Worm (Caenorhabditis elegans) whole organism, late embryonic: ENCODE results near the gene lin-46.

Experiments used
- C08G9.2 ChIP-seq: sonication (generic microtip); optimal IDR thresholded peaks from 2 replicates; lab custom pipeline; 2016; ENCODE audit warnings: mild to moderate bottlenecking, missing genetic modification characterization, moderate library complexity, missing compliant biosample characterization
- T23F11.4 ChIP-seq: fragments of 200-800 bp; sonication (Bioruptor generic); optimal IDR thresholded peaks from 2 replicates; lab custom pipeline; 2018; ENCODE audit warnings: mild to moderate bottlenecking, missing genetic modification characterization, missing compliant biosample characterization
- ama-1 ChIP-seq: fragments of 150-350 bp; optimal IDR thresholded peaks from 2 replicates; lab custom pipeline; 2014
- ceh-18 ChIP-seq: sonication (generic microtip); optimal IDR thresholded peaks from 2 replicates; lab custom pipeline; 2016; ENCODE audit warnings: missing genetic modification characterization, missing compliant biosample characterization
- ceh-19 ChIP-seq: fragments of 200-800 bp; sonication (Bioruptor generic); optimal IDR thresholded peaks from 2 replicates; lab custom pipeline; 2018; ENCODE audit warnings: mild to moderate bottlenecking, missing genetic modification characterization, missing compliant biosample characterization
- ceh-2 ChIP-seq: sonication (generic microtip); optimal IDR thresholded peaks from 2 replicates; lab custom pipeline; 2016; ENCODE audit warnings: missing genotype, missing genetic modification characterization, missing compliant biosample characterization
- ceh-31 ChIP-seq: sonication (generic microtip); optimal IDR thresholded peaks from 2 replicates; lab custom pipeline; 2016; ENCODE audit warnings: missing genetic modification characterization, missing compliant biosample characterization
- ceh-34 ChIP-seq: sonication (generic microtip); optimal IDR thresholded peaks from 2 replicates; lab custom pipeline; 2016; ENCODE audit warnings: mild to moderate bottlenecking, missing genetic modification characterization, missing compliant biosample characterization
- ceh-45 ChIP-seq: fragments of 200-800 bp; sonication (Bioruptor generic); IDR thresholded peaks from 2 replicates; pipeline ENCODE4 v1.3.6; 2022; ENCODE audit warnings: missing genetic modification reagents, missing genetic modification characterization, missing compliant biosample characterization
- ceh-48 ChIP-seq: sonication (generic microtip); optimal IDR thresholded peaks from 2 replicates; lab custom pipeline; 2016; ENCODE audit warnings: missing genetic modification characterization, inconsistent platforms, missing compliant biosample characterization
- ceh-6 ChIP-seq: fragments of 200-800 bp; sonication (Bioruptor generic); optimal IDR thresholded peaks from 2 replicates; lab custom pipeline; 2018; ENCODE audit warnings: mild to moderate bottlenecking, missing genetic modification characterization, missing compliant biosample characterization
- dmd-4 ChIP-seq: sonication (generic microtip); optimal IDR thresholded peaks from 2 replicates; lab custom pipeline; 2016; ENCODE audit warnings: borderline replicate concordance, missing genetic modification characterization, missing compliant biosample characterization
- ets-4 ChIP-seq: sonication (generic microtip); optimal IDR thresholded peaks from 2 replicates; lab custom pipeline; 2016; ENCODE audit warnings: missing genetic modification characterization, missing compliant biosample characterization
- fax-1 ChIP-seq: sonication (generic microtip); optimal IDR thresholded peaks from 2 replicates; lab custom pipeline; 2016; ENCODE audit warnings: missing genotype, missing genetic modification characterization, missing compliant biosample characterization
- fkh-10 ChIP-seq: fragments of 150-350 bp; optimal IDR thresholded peaks from 2 replicates; lab custom pipeline; 2014; ENCODE audit warnings: missing biosample characterization, missing genetic modification reagents, missing genetic modification characterization
- hlh-30 ChIP-seq: sonication (generic microtip); optimal IDR thresholded peaks from 2 replicates; lab custom pipeline; 2017; ENCODE audit warnings: antibody characterized with exemption, missing genetic modification characterization, missing compliant biosample characterization; ENCODE audit not compliant: insufficient read depth
- lin-11 ChIP-seq: fragments of 200-800 bp; sonication (Bioruptor generic); optimal IDR thresholded peaks from 2 replicates; lab custom pipeline; 2018; ENCODE audit warnings: mild to moderate bottlenecking, missing genetic modification characterization, missing compliant biosample characterization
- madf-2 ChIP-seq: sonication (generic microtip); optimal IDR thresholded peaks from 2 replicates; lab custom pipeline; 2017; ENCODE audit warnings: missing genetic modification characterization, missing compliant biosample characterization
- mec-3 ChIP-seq: sonication (generic microtip); optimal IDR thresholded peaks from 2 replicates; lab custom pipeline; 2016; ENCODE audit warnings: borderline replicate concordance, missing genetic modification characterization, missing compliant biosample characterization
- nfya-1 ChIP-seq: sonication (generic microtip); optimal IDR thresholded peaks from 2 replicates; lab custom pipeline; 2017; ENCODE audit warnings: missing genetic modification characterization, mild to moderate bottlenecking, missing compliant biosample characterization, antibody characterized with exemption, moderate library complexity
- nhr-11 ChIP-seq: fragments of 150-350 bp; optimal IDR thresholded peaks from 2 replicates; lab custom pipeline; 2014; ENCODE audit warnings: missing biosample characterization, missing genetic modification characterization
- nhr-232 ChIP-seq: sonication (generic microtip); optimal IDR thresholded peaks from 2 replicates; lab custom pipeline; 2016; ENCODE audit warnings: missing genetic modification characterization, missing compliant biosample characterization
- pag-3 ChIP-seq: sonication (generic microtip); optimal IDR thresholded peaks from 2 replicates; lab custom pipeline; 2016; ENCODE audit warnings: missing compliant biosample characterization, missing genetic modification characterization, borderline replicate concordance
- pat-9 ChIP-seq: fragments of 200-800 bp; sonication (Bioruptor generic); optimal IDR thresholded peaks from 2 replicates; lab custom pipeline; 2018; ENCODE audit warnings: mild to moderate bottlenecking, missing genetic modification characterization, moderate library complexity, missing compliant biosample characterization
- pax-1 ChIP-seq: fragments of 150-350 bp; optimal IDR thresholded peaks from 2 replicates; lab custom pipeline; 2014; ENCODE audit warnings: missing biosample characterization, missing genetic modification characterization
- pha-2 ChIP-seq: sonication (generic microtip); optimal IDR thresholded peaks from 2 replicates; lab custom pipeline; 2017; ENCODE audit warnings: mild to moderate bottlenecking, missing genetic modification characterization, missing compliant biosample characterization
- pqm-1 ChIP-seq: sonication (generic microtip); optimal IDR thresholded peaks from 2 replicates; lab custom pipeline; 2016; ENCODE audit warnings: missing genetic modification characterization, missing compliant biosample characterization
- pros-1 ChIP-seq: fragments of 150-350 bp; optimal IDR thresholded peaks from 2 replicates; lab custom pipeline; 2014; ENCODE audit warnings: missing biosample characterization, missing genetic modification reagents, missing genetic modification characterization
- ref-2 ChIP-seq: sonication (generic microtip); optimal IDR thresholded peaks from 2 replicates; lab custom pipeline; 2016; ENCODE audit warnings: missing genetic modification characterization, missing compliant biosample characterization
- syd-9 ChIP-seq: sonication (generic microtip); optimal IDR thresholded peaks from 2 replicates; lab custom pipeline; 2016; ENCODE audit warnings: mild to moderate bottlenecking, missing genetic modification characterization, moderate library complexity, missing compliant biosample characterization
- tbx-2 ChIP-seq: sonication (generic microtip); optimal IDR thresholded peaks from 2 replicates; lab custom pipeline; 2016; ENCODE audit warnings: missing genetic modification characterization, missing compliant biosample characterization
- tbx-7 ChIP-seq: sonication (generic microtip); optimal IDR thresholded peaks from 2 replicates; lab custom pipeline; 2016; ENCODE audit warnings: missing genotype, missing genetic modification characterization, missing compliant biosample characterization
- ttx-3 ChIP-seq: sonication (generic microtip); optimal IDR thresholded peaks from 2 replicates; lab custom pipeline; 2016; ENCODE audit warnings: missing genetic modification reagents, missing genetic modification characterization, missing compliant biosample characterization
- unc-3 ChIP-seq, 2 experiments: fragments of 200-800 bp in 1 of 2; sonication (Bioruptor generic) in 1 of 2; sonication (generic microtip) in 1 of 2; conservative IDR thresholded peaks in 1 of 2; optimal IDR thresholded peaks in 1 of 2; 2 replicates each; pipeline versions ENCODE4 v1.3.6 to Lab custom; 2016 to 2022; ENCODE audit warnings: missing compliant biosample characterization in 2 of 2, missing genetic modification characterization in 2 of 2, missing genetic modification reagents in 1 of 2
- unc-42 ChIP-seq: sonication (generic microtip); optimal IDR thresholded peaks from 2 replicates; lab custom pipeline; 2016; ENCODE audit warnings: missing genotype, missing genetic modification characterization, missing compliant biosample characterization
- unc-55 ChIP-seq: sonication (generic microtip); optimal IDR thresholded peaks from 2 replicates; lab custom pipeline; 2017; ENCODE audit warnings: missing biosample characterization, missing genetic modification reagents, missing genetic modification characterization
- zip-5 ChIP-seq: sonication (generic microtip); optimal IDR thresholded peaks from 2 replicates; lab custom pipeline; 2016; ENCODE audit warnings: missing genetic modification characterization, missing compliant biosample characterization
- ztf-16 ChIP-seq: sonication (generic microtip); optimal IDR thresholded peaks from 2 replicates; lab custom pipeline; 2017; ENCODE audit warnings: missing genetic modification characterization, missing compliant biosample characterization

lin-46 gene

ce11 chrV:12949607-12950006 is 19.0 kb upstream of the lin-46 start, which contains the start of gene T16G1.13:
T16G1.13 (plus strand) TSS chrV:12949907.
- TF ChIP-seq ets-4 (tag; lab: Kevin White, UChicago) (no peak), ztf-16 (no peak), ttx-3 (tag; lab: Kevin White, UChicago) (no peak), C08G9.2 (tag; lab: Kevin White, UChicago) (no peak), ama-1 (lab: Kevin White, UChicago) (no peak), unc-3 (GFP tag; conservative IDR thresholded peaks at IDR 0.05; lab: Robert Waterston, UW) (no peak), unc-3 (tag; optimal IDR thresholded peaks at IDR 0.05; lab: Kevin White, UChicago) (no peak), ceh-6 (GFP tag; lab: Kevin White, UChicago) (no peak), pha-2 (tag; lab: Kevin White, UChicago) (no peak), zip-5 (tag; lab: Kevin White, UChicago) (no peak), fax-1 (tag; lab: Kevin White, UChicago) (no peak), pqm-1 (no peak), ceh-45 (GFP tag; lab: Robert Waterston, UW) (no peak), unc-55 (GFP tag; lab: Kevin White, UChicago) (no peak), pax-1 (no peak), mec-3 (tag; lab: Kevin White, UChicago) (no peak), nhr-11 (tag; lab: Kevin White, UChicago) (no peak), hlh-30 (tag; lab: Kevin White, UChicago) (no peak)

ce11 chrV:12950812-12951528 is 17.7 kb upstream of the lin-46 start, which contains the start of the genes T16G1.9 and T16G1.18:
T16G1.9 (minus strand) TSS chrV:12950862.
T16G1.18 (plus strand) TSS chrV:12951304.
- TF ChIP-seq ceh-48 (tag; lab: Kevin White, UChicago) (peak; percentile 47), nfya-1 (tag; lab: Kevin White, UChicago) (peak; percentile 54), ztf-16 (no peak), ceh-31 (peak; percentile 23), ref-2 (tag; lab: Kevin White, UChicago) (no peak), nhr-232 (tag; lab: Kevin White, UChicago) (no peak), madf-2 (tag; lab: Kevin White, UChicago) (no peak), syd-9 (tag; lab: Kevin White, UChicago) (no peak), unc-42 (tag; lab: Kevin White, UChicago) (peak; percentile 50), unc-55 (GFP tag; lab: Kevin White, UChicago) (peak; percentile 24), pag-3 (tag; lab: Kevin White, UChicago) (no peak), tbx-2 (tag; lab: Kevin White, UChicago) (peak; percentile 41)

- no peak for TF ChIP-seq lin-11
- no peak for TF ChIP-seq pat-9 (tag; lab: Kevin White, UChicago)
- TF ChIP-seq dmd-4 (tag; lab: Kevin White, UChicago): no peak
- TF ChIP-seq fkh-10 (GFP tag; lab: Kevin White, UChicago): no peak
- TF ChIP-seq ceh-18 (tag; lab: Kevin White, UChicago): no peak
- TF ChIP-seq pros-1 (tag; lab: Kevin White, UChicago): no peak
- TF ChIP-seq ets-4 (tag; lab: Kevin White, UChicago): peak; percentile 1
- TF ChIP-seq ceh-34 (tag; lab: Kevin White, UChicago): no peak
- no peak for TF ChIP-seq T23F11.4 (GFP tag; lab: Kevin White, UChicago)
- TF ChIP-seq ceh-31: peak; percentile 4
- no peak for TF ChIP-seq madf-2 (tag; lab: Kevin White, UChicago)
- no peak for TF ChIP-seq ceh-19 (GFP tag; lab: Kevin White, UChicago)
- no peak for TF ChIP-seq tbx-7
- TF ChIP-seq ceh-2 (tag; lab: Kevin White, UChicago): peak; percentile 10
These were observed 16.4 kb upstream of the lin-46 start, which contains the start of gene pqn-68 for ce11 chrV:12952287-12952686. pqn-68 (plus strand) TSS chrV:12952636.
